Worm (Caenorhabditis elegans): ENCODE measurements around the gene C33B4.2.

The C33B4.2 gene

ce11 chrII:11339507-11339906, 32.4 kb downstream of the C33B4.2 start, which contains the start of gene rmd-3:
Gene rmd-3 (minus strand): TSS chrII:11339607.
- TF ChIP-seq nhr-21 (tag; optimal IDR thresholded peaks at IDR 0.05) = no peak
- TF ChIP-seq elt-3 (tag; optimal IDR thresholded peaks at IDR 0.05) = no peak
- no peak for TF ChIP-seq ama-1 (optimal IDR thresholded peaks at IDR 0.05)
- TF ChIP-seq lsy-2 (tag; optimal IDR thresholded peaks at IDR 0.05) = no peak
- no peak for TF ChIP-seq mdl-1 (tag; optimal IDR thresholded peaks at IDR 0.05)
- TF ChIP-seq aly-2 (tag; optimal IDR thresholded peaks at IDR 0.05) = no peak
- no peak for TF ChIP-seq gmeb-1 (tag; optimal IDR thresholded peaks at IDR 0.05)
- TF ChIP-seq nhr-237 (tag; optimal IDR thresholded peaks at IDR 0.05) = no peak
- TF ChIP-seq zag-1 (tag; optimal IDR thresholded peaks at IDR 0.05) = no peak
- TF ChIP-seq alr-1 (tag; optimal IDR thresholded peaks at IDR 0.05) = no peak
- no peak for TF ChIP-seq elt-1 (tag; optimal IDR thresholded peaks at IDR 0.05)
- no peak for TF ChIP-seq egl-27 (tag; optimal IDR thresholded peaks at IDR 0.05)
- no peak for TF ChIP-seq mab-5 (tag; optimal IDR thresholded peaks at IDR 0.05)
- no peak for TF ChIP-seq Y55F3AM.14 (GFP tag; optimal IDR thresholded peaks at IDR 0.05)
- TF ChIP-seq F13H6.1 (tag; optimal IDR thresholded peaks at IDR 0.05) = no peak

ce11 chrII:11337497-11338040, 34.4 kb downstream of the C33B4.2 start, which contains the start of gene sqt-1:
Gene sqt-1 (minus strand): TSS chrII:11337837.
- TF ChIP-seq alr-1 (tag; optimal IDR thresholded peaks at IDR 0.05) (no peak), nhr-6 (tag; optimal IDR thresholded peaks at IDR 0.05) (no peak), sem-4 (tag; optimal IDR thresholded peaks at IDR 0.05) (peak; percentile 37), unc-55 (GFP tag; optimal IDR thresholded peaks at IDR 0.05) (peak; percentile 64), sma-3 (GFP tag; optimal IDR thresholded peaks at IDR 0.05) (no peak), ama-1 (optimal IDR thresholded peaks at IDR 0.05) (peak; percentile 69), elt-1 (tag; optimal IDR thresholded peaks at IDR 0.05) (no peak), snpc-4 (tag; optimal IDR thresholded peaks at IDR 0.05) (no peak), nhr-21 (tag; optimal IDR thresholded peaks at IDR 0.05) (peak; percentile 36), skn-1 (tag; optimal IDR thresholded peaks at IDR 0.05) (no peak), F13H6.1 (tag; optimal IDR thresholded peaks at IDR 0.05) (no peak)

- TF ChIP-seq fos-1 (tag; optimal IDR thresholded peaks at IDR 0.05) (no peak), sma-3 (GFP tag; optimal IDR thresholded peaks at IDR 0.05) (no peak), ceh-82 (tag; optimal IDR thresholded peaks at IDR 0.05) (no peak), unc-62 (GFP tag; optimal IDR thresholded peaks at IDR 0.05) (no peak), zag-1 (tag; optimal IDR thresholded peaks at IDR 0.05) (no peak), R02D3.7 (tag; optimal IDR thresholded peaks at IDR 0.05) (no peak), ztf-1 (GFP tag; conservative IDR thresholded peaks at IDR 0.05) (no peak), mab-5 (tag; optimal IDR thresholded peaks at IDR 0.05) (no peak), ceh-16 (tag; optimal IDR thresholded peaks at IDR 0.05) (no peak), C34F6.9 (tag; optimal IDR thresholded peaks at IDR 0.05) (no peak), crh-2 (tag; optimal IDR thresholded peaks at IDR 0.05) (no peak), lin-39 (tag; optimal IDR thresholded peaks at IDR 0.05) (no peak), nhr-77 (tag; optimal IDR thresholded peaks at IDR 0.05) (no peak), nhr-11 (tag; optimal IDR thresholded peaks at IDR 0.05) (no peak), aly-2 (tag; optimal IDR thresholded peaks at IDR 0.05) (no peak), nhr-12 (tag; optimal IDR thresholded peaks at IDR 0.05) (no peak), blmp-1 (tag; optimal IDR thresholded peaks at IDR 0.05; ENCODE audit: insufficient read depth) (no peak), lin-11 (tag; optimal IDR thresholded peaks at IDR 0.05) (no peak)
Observed at ce11 chrII:11336640-11337241, 35.2 kb downstream of the C33B4.2 start.

- TF ChIP-seq nhr-21 (tag; optimal IDR thresholded peaks at IDR 0.05) = peak; percentile 44
- TF ChIP-seq lsy-2 (tag; optimal IDR thresholded peaks at IDR 0.05) = no peak
- TF ChIP-seq Y55F3AM.14 (GFP tag; optimal IDR thresholded peaks at IDR 0.05) = no peak
- TF ChIP-seq ama-1 (optimal IDR thresholded peaks at IDR 0.05) = peak; percentile 28
- no peak for TF ChIP-seq sem-4 (tag; optimal IDR thresholded peaks at IDR 0.05)
- TF ChIP-seq ZK546.5 (tag; optimal IDR thresholded peaks at IDR 0.05) = no peak
- no peak for TF ChIP-seq sma-9 (GFP tag; optimal IDR thresholded peaks at IDR 0.05)
- TF ChIP-seq sma-9 (tag; optimal IDR thresholded peaks at IDR 0.05) = no peak
Observed at ce11 chrII:11336163-11336562, 35.8 kb downstream of the C33B4.2 start.

Measured in whole organism, L2 larva.